Worm (Caenorhabditis elegans) whole organism, young adult: ENCODE measurements around the gene mspn-1.

Experiments
- C17E4.6 ChIP-seq: fragments of 200-800 bp; sonication (Bioruptor generic); IDR thresholded peaks from 2 replicates; pipeline ENCODE4 v1.3.6; 2022; ENCODE audit warnings: missing genetic modification reagents, missing genetic modification characterization, missing compliant biosample characterization
- D2030.7 ChIP-seq: fragments of 200-800 bp; sonication (Bioruptor generic); IDR thresholded peaks from 2 replicates; pipeline ENCODE4 v1.3.6; 2022; ENCODE audit warnings: missing genetic modification reagents, missing genetic modification characterization, missing compliant biosample characterization
- F23B12.7 ChIP-seq: sonication (generic microtip); optimal IDR thresholded peaks from 2 replicates; lab custom pipeline; 2017; ENCODE audit warnings: missing genetic modification characterization, mild to moderate bottlenecking, missing compliant biosample characterization, antibody characterized with exemption, moderate library complexity; ENCODE audit not compliant: insufficient read depth
- F55B11.4 ChIP-seq: sonication (generic microtip); optimal IDR thresholded peaks from 2 replicates; lab custom pipeline; 2016; ENCODE audit warnings: missing compliant biosample characterization, missing genetic modification characterization, borderline replicate concordance; ENCODE audit not compliant: insufficient read depth
- K11D2.4 ChIP-seq: fragments of 200-800 bp; sonication (Bioruptor generic); IDR thresholded peaks from 2 replicates; pipeline ENCODE4 v1.3.6; 2022; ENCODE audit warnings: missing genetic modification reagents, missing genetic modification characterization, missing compliant biosample characterization
- K12H6.12 ChIP-seq: fragments of 200-800 bp; sonication (Bioruptor generic); optimal IDR thresholded peaks from 2 replicates; lab custom pipeline; 2018; ENCODE audit warnings: mild to moderate bottlenecking, missing genetic modification characterization, missing compliant biosample characterization
- T07F8.4 ChIP-seq: sonication (generic microtip); optimal IDR thresholded peaks from 2 replicates; lab custom pipeline; 2016; ENCODE audit warnings: mild to moderate bottlenecking, missing genetic modification characterization, moderate library complexity, missing compliant biosample characterization
- Y53G8AR.9 ChIP-seq: fragments of 200-800 bp; sonication (Bioruptor generic); conservative IDR thresholded peaks from 2 replicates; pipeline ENCODE4 v1.3.6; 2022; ENCODE audit warnings: missing genetic modification reagents, missing genetic modification characterization, missing compliant biosample characterization
- Y67H2A.10 ChIP-seq: fragments of 200-800 bp; sonication (Bioruptor generic); conservative IDR thresholded peaks from 2 replicates; pipeline ENCODE4 v1.3.6; 2022; ENCODE audit warnings: missing genetic modification reagents, missing genetic modification characterization, missing compliant biosample characterization
- attf-5 ChIP-seq: fragments of 200-800 bp; sonication (Bioruptor generic); optimal IDR thresholded peaks from 2 replicates; lab custom pipeline; 2018; ENCODE audit warnings: mild to moderate bottlenecking, missing genetic modification characterization, missing compliant biosample characterization
- attf-6 ChIP-seq: fragments of 200-800 bp; sonication (Bioruptor generic); IDR thresholded peaks from 2 replicates; pipeline ENCODE4 v1.3.6; 2022; ENCODE audit warnings: missing genetic modification reagents, missing genetic modification characterization, missing compliant biosample characterization
- chd-7 ChIP-seq: sonication (generic microtip); optimal IDR thresholded peaks from 2 replicates; lab custom pipeline; 2016; ENCODE audit warnings: mild to moderate bottlenecking, missing genetic modification characterization, moderate library complexity, missing compliant biosample characterization
- dox-1 ChIP-seq: fragments of 200-800 bp; sonication (Bioruptor generic); IDR thresholded peaks from 2 replicates; pipeline ENCODE4 v1.3.6; 2022; ENCODE audit warnings: missing genetic modification reagents, missing genetic modification characterization, missing compliant biosample characterization
- efl-1 ChIP-seq: fragments of 150-350 bp; optimal IDR thresholded peaks from 2 replicates; lab custom pipeline; 2014; ENCODE audit warnings: missing biosample characterization, missing genetic modification reagents, missing genetic modification characterization
- fkh-3 ChIP-seq: sonication (generic microtip); optimal IDR thresholded peaks from 2 replicates; lab custom pipeline; 2016; ENCODE audit warnings: mild to moderate bottlenecking, missing genetic modification characterization, missing compliant biosample characterization
- him-1 ChIP-seq: sonication (generic microtip); optimal IDR thresholded peaks from 2 replicates; lab custom pipeline; 2016; ENCODE audit warnings: missing genotype, missing genetic modification reagents, missing genetic modification characterization, missing compliant biosample characterization
- hmg-1.2 ChIP-seq: fragments of 200-800 bp; sonication (Bioruptor generic); IDR thresholded peaks from 2 replicates; pipeline ENCODE4 v1.3.6; 2022; ENCODE audit warnings: missing genetic modification reagents, missing genetic modification characterization, missing compliant biosample characterization
- hrde-1 ChIP-seq: sonication (generic microtip); optimal IDR thresholded peaks from 2 replicates; lab custom pipeline; 2016; ENCODE audit warnings: missing genetic modification characterization, mild to moderate bottlenecking, missing compliant biosample characterization, moderate library complexity, missing genotype, missing genetic modification reagents, borderline replicate concordance
- let-607 ChIP-seq, 2 experiments: fragments of 200-800 bp in 1 of 2; sonication (Bioruptor generic) in 1 of 2; sonication (generic microtip) in 1 of 2; optimal IDR thresholded peaks; 2 replicates each; lab custom pipeline; 2016 to 2018; ENCODE audit warnings: mild to moderate bottlenecking in 2 of 2, missing compliant biosample characterization in 2 of 2, missing genetic modification characterization in 2 of 2, moderate library complexity in 2 of 2, missing genotype in 1 of 2
- lin-26 ChIP-seq: fragments of 200-800 bp; sonication (Bioruptor generic); IDR thresholded peaks from 2 replicates; pipeline ENCODE4 v1.3.6; 2022; ENCODE audit warnings: missing genetic modification reagents, missing genetic modification characterization, missing compliant biosample characterization
- lin-35 ChIP-seq, 3 experiments: fragments of 150-350 bp in 2 of 3; sonication (generic microtip) in 1 of 3; optimal IDR thresholded peaks; 2 replicates each; lab custom pipeline; 2014 to 2018; ENCODE audit warnings: missing biosample characterization in 3 of 3, missing genetic modification characterization in 3 of 3, missing genetic modification reagents in 3 of 3
- lin-40 ChIP-seq: sonication (generic microtip); optimal IDR thresholded peaks from 2 replicates; lab custom pipeline; 2016; ENCODE audit warnings: missing genetic modification characterization, mild to moderate bottlenecking, missing compliant biosample characterization, missing genotype, missing genetic modification reagents
- lsl-1 ChIP-seq: fragments of 200-800 bp; sonication (Bioruptor generic); optimal IDR thresholded peaks from 2 replicates; lab custom pipeline; 2018; ENCODE audit warnings: mild to moderate bottlenecking, missing genetic modification characterization, moderate library complexity, missing compliant biosample characterization
- mcd-1 ChIP-seq: fragments of 200-800 bp; sonication (Bioruptor generic); IDR thresholded peaks from 2 replicates; pipeline ENCODE4 v1.3.6; 2022; ENCODE audit warnings: missing genetic modification reagents, missing genetic modification characterization, missing compliant biosample characterization
- mel-28 ChIP-seq: sonication (generic microtip); optimal IDR thresholded peaks from 2 replicates; lab custom pipeline; 2016; ENCODE audit warnings: borderline replicate concordance, mild to moderate bottlenecking, missing genetic modification characterization, missing compliant biosample characterization
- mxl-1 ChIP-seq: sonication (generic microtip); optimal IDR thresholded peaks from 2 replicates; lab custom pipeline; 2016; ENCODE audit warnings: missing genetic modification characterization, missing compliant biosample characterization
- nfya-2 ChIP-seq: fragments of 200-800 bp; sonication (Bioruptor generic); IDR thresholded peaks from 2 replicates; pipeline ENCODE4 v1.3.6; 2022; ENCODE audit warnings: missing genetic modification reagents, missing genetic modification characterization, missing compliant biosample characterization
- nhr-80 ChIP-seq: sonication (generic microtip); optimal IDR thresholded peaks from 2 replicates; lab custom pipeline; 2016; ENCODE audit warnings: missing genetic modification characterization, missing compliant biosample characterization
- pbrm-1 ChIP-seq: fragments of 200-800 bp; sonication (Bioruptor generic); IDR thresholded peaks from 2 replicates; pipeline ENCODE4 v1.3.6; 2022; ENCODE audit warnings: missing genetic modification reagents, missing genetic modification characterization, missing compliant biosample characterization
- snpc-1.3 ChIP-seq: sonication (generic microtip); optimal IDR thresholded peaks from 2 replicates; lab custom pipeline; 2017; ENCODE audit warnings: missing genetic modification characterization, mild to moderate bottlenecking, missing compliant biosample characterization, antibody characterized with exemption, moderate library complexity, missing genotype, missing genetic modification reagents; ENCODE audit not compliant: insufficient read depth
- snpc-3.4 ChIP-seq: sonication (generic microtip); optimal IDR thresholded peaks from 2 replicates; lab custom pipeline; 2017; ENCODE audit warnings: missing genetic modification characterization, mild to moderate bottlenecking, missing compliant biosample characterization, antibody characterized with exemption, moderate library complexity, missing genotype, missing genetic modification reagents
- snpc-4 ChIP-seq, 5 experiments: fragments of 150-350 bp in 1 of 5; sonication (generic microtip) in 4 of 5; optimal IDR thresholded peaks; 2 replicates each; lab custom pipeline; 2014 to 2018; ENCODE audit warnings: missing genetic modification characterization in 5 of 5, missing biosample characterization in 3 of 5, antibody characterized with exemption in 2 of 5, mild to moderate bottlenecking in 2 of 5, missing compliant biosample characterization in 2 of 5, missing genotype in 2 of 5, moderate library complexity in 2 of 5, missing genetic modification reagents in 1 of 5
- somi-1 ChIP-seq: fragments of 200-800 bp; sonication (Bioruptor generic); optimal IDR thresholded peaks from 2 replicates; lab custom pipeline; 2018; ENCODE audit warnings: mild to moderate bottlenecking, missing genetic modification characterization, missing compliant biosample characterization
- tbx-9 ChIP-seq: sonication (generic microtip); optimal IDR thresholded peaks from 2 replicates; lab custom pipeline; 2016; ENCODE audit warnings: borderline replicate concordance, missing genetic modification characterization, inconsistent platforms, missing compliant biosample characterization
- tlf-1 ChIP-seq: fragments of 200-800 bp; sonication (Bioruptor generic); optimal IDR thresholded peaks from 2 replicates; lab custom pipeline; 2018; ENCODE audit warnings: mild to moderate bottlenecking, missing genetic modification characterization, missing compliant biosample characterization
- xnd-1 ChIP-seq: sonication (generic microtip); optimal IDR thresholded peaks from 2 replicates; lab custom pipeline; 2016; ENCODE audit warnings: missing genotype, missing genetic modification reagents, missing genetic modification characterization, missing compliant biosample characterization
- zfh-2 ChIP-seq: fragments of 200-800 bp; sonication (Bioruptor generic); conservative IDR thresholded peaks from 2 replicates; pipeline ENCODE4 v1.3.6; 2022; ENCODE audit warnings: missing genetic modification reagents, missing genetic modification characterization, missing compliant biosample characterization
- ztf-18 ChIP-seq: sonication (generic microtip); optimal IDR thresholded peaks from 2 replicates; lab custom pipeline; 2016; ENCODE audit warnings: missing genotype, mild to moderate bottlenecking, missing genetic modification characterization, missing compliant biosample characterization
- ztf-26 ChIP-seq: sonication (generic microtip); optimal IDR thresholded peaks from 2 replicates; lab custom pipeline; 2017; ENCODE audit warnings: missing genetic modification characterization, missing compliant biosample characterization

Gene mspn-1

DNA sequence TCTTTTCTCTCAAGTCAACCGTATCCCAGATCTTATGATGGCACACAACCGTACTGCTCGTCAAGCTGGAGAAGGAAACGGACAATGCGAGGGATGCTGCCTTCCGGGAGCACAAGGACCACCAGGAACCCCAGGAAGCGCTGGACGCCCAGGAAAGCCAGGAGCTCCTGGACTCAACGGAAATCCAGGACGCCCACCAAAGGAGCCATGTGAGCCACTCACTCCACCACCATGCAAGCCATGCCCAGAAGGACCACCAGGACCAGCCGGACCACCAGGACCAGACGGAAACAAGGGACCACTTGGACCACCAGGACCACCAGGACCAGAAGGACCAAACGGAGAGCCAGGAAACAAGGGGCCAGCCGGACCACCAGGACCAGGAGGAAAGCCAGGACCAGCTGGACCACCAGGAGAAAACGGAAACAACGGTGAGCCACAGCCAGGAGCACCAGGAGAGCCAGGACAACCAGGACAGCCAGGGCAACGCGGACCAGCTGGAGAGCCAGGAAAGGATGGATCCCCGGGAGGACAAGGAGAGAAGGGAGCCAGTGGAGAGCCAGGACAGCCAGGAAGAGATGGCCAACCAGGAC lies 39.0 kb downstream of the mspn-1 start (continued):
- TF ChIP-seq attf-6 (GFP tag; lab: Robert Waterston, UW) = no peak
- no peak for TF ChIP-seq mel-28 (tag; lab: Kevin White, UChicago)
- TF ChIP-seq nfya-2 (GFP tag; lab: Robert Waterston, UW) = 0 out of 2 replicates have a peak, but pooled peaks have one; percentile 40
- TF ChIP-seq pbrm-1 (GFP tag; lab: Robert Waterston, UW) = peak; percentile 49; the same call in 1 of the 2 replicates
- no peak for TF ChIP-seq tlf-1 (GFP tag; lab: Kevin White, UChicago)
- TF ChIP-seq let-607 (tag; optimal IDR thresholded peaks at IDR 0.05; lab: Kevin White, UChicago) = peak in 1 of 2 experiments; percentile 36
- TF ChIP-seq lin-26 (GFP tag; lab: Robert Waterston, UW) = peak; percentile 90
- no peak for TF ChIP-seq C17E4.6 (GFP tag; lab: Robert Waterston, UW)
- peak; percentile 95 for TF ChIP-seq ztf-26 (tag; lab: Kevin White, UChicago)
- peak; percentile 30; the same call in 1 of the 2 replicates for TF ChIP-seq mcd-1 (GFP tag; lab: Robert Waterston, UW)
- TF ChIP-seq zfh-2 (GFP tag; lab: Robert Waterston, UW) = peak; percentile 90

DNA sequence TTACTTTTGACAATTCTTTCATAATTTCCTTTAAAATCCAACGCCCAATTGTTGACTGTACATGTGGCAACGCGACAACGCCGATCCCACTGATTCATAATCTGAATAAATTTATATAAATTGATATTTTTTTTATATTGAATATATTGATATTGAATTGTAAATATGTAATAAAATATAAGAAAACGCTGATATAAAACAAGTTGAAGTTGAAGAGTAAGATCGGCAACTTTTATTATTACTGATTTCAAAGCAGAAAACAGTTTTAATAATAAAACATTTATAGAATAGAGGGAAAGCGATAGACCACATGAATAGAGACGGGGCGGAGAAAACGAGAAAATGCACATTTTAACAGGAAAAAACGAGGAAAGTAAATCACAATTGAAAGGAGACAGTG lies 41.4 kb downstream of the mspn-1 start, which contains the start of gene qns-1:
qns-1 (minus strand) TSS at position 101 of the 400 bp plus-strand sequence.
- TF ChIP-seq chd-7 (no peak), lin-35 (GFP tag; optimal IDR thresholded peaks at IDR 0.05; lab: Kevin White, UChicago) (peak in 1 of 3 experiments; percentile 12), lin-40 (tag; lab: Kevin White, UChicago) (no peak), snpc-3.4 (tag; lab: Kevin White, UChicago) (peak; percentile 15)

DNA sequence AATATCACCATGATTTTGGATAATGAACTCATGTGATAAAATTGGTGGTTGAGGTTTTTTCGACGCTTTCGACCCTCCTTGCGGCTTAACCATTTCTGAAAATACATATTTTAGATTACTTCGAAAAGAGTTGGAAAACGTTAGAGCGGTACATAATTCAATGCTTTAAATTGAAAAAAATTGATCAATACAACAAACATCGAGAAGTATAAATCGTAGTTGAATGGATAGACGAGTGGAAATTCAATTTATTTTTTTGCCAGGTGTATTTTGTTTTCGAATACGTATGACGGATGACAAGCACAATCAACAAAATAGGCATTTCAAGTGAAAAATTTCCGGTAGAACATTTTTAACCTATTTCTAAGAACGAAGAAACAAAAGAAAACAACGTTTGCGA lies 43.4 kb downstream of the mspn-1 start, which contains the start of gene tram-1:
tram-1 (minus strand) TSS at position 101 of the 400 bp plus-strand sequence.
- TF ChIP-seq xnd-1 (tag; lab: Kevin White, UChicago) (no peak), snpc-1.3 (no peak), K11D2.4 (GFP tag; lab: Robert Waterston, UW) (no peak), T07F8.4 (tag; lab: Kevin White, UChicago) (no peak)

DNA sequence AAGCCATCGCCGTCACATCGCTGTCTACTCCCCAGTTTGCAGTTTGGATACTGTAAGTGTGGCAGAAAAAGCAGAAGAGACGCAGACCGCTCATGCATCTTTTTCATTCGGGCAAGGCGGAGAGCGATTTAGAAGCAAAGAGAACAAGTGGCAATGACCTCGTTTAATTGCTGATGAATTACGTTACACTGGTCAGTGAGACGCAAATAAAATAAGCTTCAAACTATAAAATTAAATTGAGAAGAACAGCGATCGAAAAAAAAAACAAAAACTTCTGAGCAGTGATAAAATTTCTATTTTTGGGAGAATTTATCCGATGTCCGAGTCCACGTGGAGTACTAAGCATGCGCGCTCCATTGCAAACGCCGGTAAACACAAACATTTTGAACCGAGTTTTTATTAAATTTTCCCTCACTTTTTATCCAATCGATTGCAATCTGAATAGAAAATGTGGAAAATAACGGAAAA lies 44.4 kb downstream of the mspn-1 start, which contains the start of gene C24F3.2:
C24F3.2 (plus strand) TSS at position 418 of the 468 bp plus-strand sequence.
- TF ChIP-seq F23B12.7 (peak; percentile 48), him-1 (tag; lab: Kevin White, UChicago) (no peak), snpc-4 (GFP tag; optimal IDR thresholded peaks at IDR 0.05; lab: Kevin White, UChicago) (no peak), snpc-4 (tag; optimal IDR thresholded peaks at IDR 0.05; lab: Kevin White, UChicago) (peak in 1 of 4 experiments; percentile 20), fkh-3 (tag; lab: Kevin White, UChicago) (no peak), tbx-9 (tag; lab: Kevin White, UChicago) (no peak), lin-35 (GFP tag; optimal IDR thresholded peaks at IDR 0.05; lab: Kevin White, UChicago) (peak in 1 of 3 experiments; percentile 46), ztf-18 (tag; lab: Kevin White, UChicago) (peak; percentile 30), let-607 (tag; optimal IDR thresholded peaks at IDR 0.05; lab: Kevin White, UChicago) (peak; percentile 98 to 99), Y67H2A.10 (GFP tag; lab: Robert Waterston, UW) (no peak), K12H6.12 (tag; lab: Kevin White, UChicago) (peak; percentile 74), Y53G8AR.9 (GFP tag; lab: Robert Waterston, UW) (no peak), lsl-1 (GFP tag; lab: Kevin White, UChicago) (peak; percentile 27), hrde-1 (tag; lab: Kevin White, UChicago) (no peak), dox-1 (GFP tag; lab: Robert Waterston, UW) (no peak; the same call in none of the 2 replicates), nhr-80 (tag; lab: Kevin White, UChicago) (peak; percentile 69), T07F8.4 (tag; lab: Kevin White, UChicago) (no peak), attf-5 (peak; percentile 79), hmg-1.2 (GFP tag; lab: Robert Waterston, UW) (peak; percentile 80; the same call in 1 of the 2 replicates), mxl-1 (tag; lab: Kevin White, UChicago) (no peak), somi-1 (peak; percentile 21), F55B11.4 (tag; lab: Kevin White, UChicago) (no peak), efl-1 (peak; percentile 28), pbrm-1 (GFP tag; lab: Robert Waterston, UW) (0 out of 2 replicates have a peak, but pooled peaks have one; percentile 32), D2030.7 (no peak)
